Worm (Caenorhabditis elegans): ENCODE results near the gene R107.2.

The R107.2 gene

DNA sequence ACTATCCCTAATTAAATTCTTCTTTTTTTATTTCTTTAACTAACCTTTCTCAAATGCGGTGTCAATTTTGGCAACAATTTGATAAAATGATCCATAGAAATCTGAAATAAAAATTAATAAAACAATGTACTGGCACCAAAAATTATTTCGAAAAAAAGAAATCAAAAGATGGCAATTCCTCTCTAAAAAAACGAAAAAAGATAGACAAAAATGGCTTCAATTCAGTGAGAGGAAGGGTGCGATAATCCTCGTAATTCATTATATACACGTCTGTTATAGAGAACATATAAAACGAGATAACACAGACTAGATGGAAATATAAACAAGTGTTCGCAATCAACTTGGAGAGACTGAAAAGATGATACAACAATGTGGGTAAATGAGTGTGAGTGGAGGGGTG, at the start of gene R107.2:
Gene R107.2, minus strand, starts transcription at position 101 of the 400 bp plus-strand sequence.
- no peak for TF ChIP-seq T22C8.4 (GFP tag; IDR thresholded peaks at IDR 0.05)

DNA sequence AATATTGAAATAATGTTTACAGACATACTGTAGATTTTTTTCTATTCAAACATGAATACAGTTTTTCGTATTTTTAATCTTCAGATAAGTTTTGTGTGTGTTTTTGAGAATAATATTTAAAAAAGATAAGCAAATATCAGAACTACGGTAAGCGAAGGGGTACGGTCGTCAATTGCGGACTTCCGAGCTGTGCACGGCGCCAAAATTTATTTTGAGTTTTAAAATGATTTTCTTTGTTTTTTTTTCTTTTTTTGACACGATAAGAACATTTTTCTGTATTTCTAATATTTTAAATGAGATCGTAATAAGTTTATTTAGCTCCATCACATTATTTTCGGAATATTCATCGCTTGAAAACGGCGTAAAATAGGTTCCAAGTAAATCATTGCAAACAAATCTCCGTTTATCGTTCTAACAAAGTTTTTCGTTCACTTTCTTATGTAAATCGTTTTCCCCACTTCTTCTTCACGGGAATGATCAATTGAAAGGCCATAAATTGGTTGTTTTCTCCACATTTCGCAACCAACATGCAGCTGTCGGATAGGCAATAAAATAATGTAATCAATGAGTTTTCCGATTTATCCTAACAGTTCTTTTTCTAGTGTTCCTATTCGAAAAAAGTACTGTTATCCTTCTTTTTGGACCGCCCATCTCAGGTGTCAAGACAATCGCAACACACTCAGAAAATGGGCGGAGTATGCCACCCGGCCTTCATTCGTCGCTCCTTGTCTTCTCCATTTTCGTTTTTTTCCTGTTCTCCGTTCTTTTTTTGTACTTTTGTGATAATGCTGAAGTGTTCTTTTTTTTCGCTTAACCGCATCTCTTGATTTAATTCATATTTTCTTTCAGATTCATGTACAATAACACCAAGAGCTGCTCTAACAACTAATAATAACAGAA, 45.9 kb upstream of the R107.2 start, which contains the start of gene glp-1:
Gene glp-1, plus strand, starts transcription at position 850 of the 900 bp plus-strand sequence.
- TF ChIP-seq klf-2 (GFP tag; conservative IDR thresholded peaks at IDR 0.05) (no peak), T22C8.4 (GFP tag; IDR thresholded peaks at IDR 0.05) (no peak), tab-1 (GFP tag; IDR thresholded peaks at IDR 0.05) (no peak), ztf-29 (GFP tag; IDR thresholded peaks at IDR 0.05) (no peak), med-1 (GFP tag; optimal IDR thresholded peaks at IDR 0.05; ENCODE audit: insufficient read depth) (no peak), ref-1 (GFP tag; conservative IDR thresholded peaks at IDR 0.05) (no peak), cog-1 (tag; optimal IDR thresholded peaks at IDR 0.05) (no peak), ztf-23 (GFP tag; IDR thresholded peaks at IDR 0.05) (no peak), flt-1 (GFP tag; IDR thresholded peaks at IDR 0.05) (no peak)

DNA sequence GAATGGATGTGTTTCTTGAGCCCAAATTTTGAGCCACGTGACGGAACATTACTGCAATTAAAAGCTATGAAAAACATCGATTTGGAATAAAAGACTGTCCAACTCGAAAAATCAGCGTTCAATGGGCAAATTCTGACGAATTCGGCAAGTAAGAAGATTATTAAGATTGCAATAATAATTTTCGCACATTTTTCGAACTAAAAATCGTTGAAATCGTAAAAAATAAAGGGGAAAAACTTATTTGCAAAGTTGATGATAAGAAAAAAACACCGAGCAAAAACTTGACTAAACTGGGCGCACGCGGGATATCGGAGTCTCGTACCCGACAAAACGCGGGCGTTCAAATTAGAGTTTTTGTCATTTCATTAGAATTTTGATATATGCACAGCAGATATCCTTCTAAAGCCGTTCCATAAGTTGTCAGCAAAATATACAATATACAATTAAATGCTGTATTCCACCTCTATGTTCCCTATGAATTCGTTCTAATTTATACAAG, 43.6 kb upstream of the R107.2 start, which contains the start of the genes mccc-2 and mrpl-44:
Gene mccc-2, minus strand, starts transcription at position 51 of the 499 bp plus-strand sequence.
Gene mrpl-44, minus strand, starts transcription at position 51 of the 499 bp plus-strand sequence.
- TF ChIP-seq cog-1 (tag; optimal IDR thresholded peaks at IDR 0.05) = no peak
- TF ChIP-seq flt-1 (GFP tag; IDR thresholded peaks at IDR 0.05) = no peak
- TF ChIP-seq tab-1 (GFP tag; IDR thresholded peaks at IDR 0.05) = no peak

DNA sequence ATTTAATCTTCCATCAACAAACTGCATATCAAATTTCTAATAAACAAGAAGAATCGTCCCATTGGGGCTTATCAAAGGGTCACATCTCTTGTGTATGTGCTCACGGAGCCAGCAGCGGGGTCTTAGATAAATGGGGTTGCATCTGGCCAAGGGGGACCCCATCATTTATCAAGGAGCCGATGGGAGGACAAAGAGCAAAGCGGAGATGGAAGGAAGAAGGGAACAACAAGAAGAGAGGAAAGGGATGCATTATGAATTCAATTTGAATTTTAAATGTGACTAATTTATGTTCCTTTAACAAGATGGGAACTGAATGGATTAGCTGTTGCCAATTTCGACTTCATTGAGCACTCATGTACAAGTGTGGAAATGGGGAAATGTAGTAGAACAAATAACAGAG, 38.6 kb upstream of the R107.2 start:
- 0 out of 2 replicates have a peak, but pooled peaks have one; percentile 33 for TF ChIP-seq ztf-23 (GFP tag; IDR thresholded peaks at IDR 0.05)
- TF ChIP-seq klf-2 (GFP tag; conservative IDR thresholded peaks at IDR 0.05) = no peak
- no peak for TF ChIP-seq tab-1 (GFP tag; IDR thresholded peaks at IDR 0.05)

DNA sequence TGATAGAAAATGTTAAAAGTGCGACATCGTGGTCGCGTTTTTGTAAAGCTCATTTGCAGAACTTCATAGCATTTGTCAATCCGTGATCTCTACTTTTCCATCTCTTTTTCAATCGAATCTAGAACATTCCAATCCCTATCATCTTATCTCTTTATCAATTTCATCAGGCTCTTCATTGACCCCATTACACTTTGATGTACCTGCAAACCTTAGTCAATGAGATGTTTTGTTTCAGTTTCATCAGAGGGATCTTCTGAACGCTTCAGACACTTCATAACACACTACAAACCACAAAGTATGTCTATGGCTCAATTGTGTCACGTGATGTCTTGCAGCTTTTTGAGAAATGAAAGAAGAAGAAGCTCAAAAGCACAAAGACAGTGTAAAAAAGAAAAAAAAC, 37.4 kb upstream of the R107.2 start:
- no peak for TF ChIP-seq ztf-23 (GFP tag; IDR thresholded peaks at IDR 0.05)
- no peak for TF ChIP-seq ztf-29 (GFP tag; IDR thresholded peaks at IDR 0.05)
- no peak for TF ChIP-seq flt-1 (GFP tag; IDR thresholded peaks at IDR 0.05)
- TF ChIP-seq cog-1 (tag; optimal IDR thresholded peaks at IDR 0.05) = no peak
- TF ChIP-seq ref-1 (GFP tag; conservative IDR thresholded peaks at IDR 0.05) = no peak
- no peak for TF ChIP-seq T22C8.4 (GFP tag; IDR thresholded peaks at IDR 0.05)
- TF ChIP-seq tab-1 (GFP tag; IDR thresholded peaks at IDR 0.05) = no peak
- TF ChIP-seq klf-2 (GFP tag; conservative IDR thresholded peaks at IDR 0.05) = no peak
- no peak for TF ChIP-seq med-1 (GFP tag; optimal IDR thresholded peaks at IDR 0.05; ENCODE audit: insufficient read depth)

DNA sequence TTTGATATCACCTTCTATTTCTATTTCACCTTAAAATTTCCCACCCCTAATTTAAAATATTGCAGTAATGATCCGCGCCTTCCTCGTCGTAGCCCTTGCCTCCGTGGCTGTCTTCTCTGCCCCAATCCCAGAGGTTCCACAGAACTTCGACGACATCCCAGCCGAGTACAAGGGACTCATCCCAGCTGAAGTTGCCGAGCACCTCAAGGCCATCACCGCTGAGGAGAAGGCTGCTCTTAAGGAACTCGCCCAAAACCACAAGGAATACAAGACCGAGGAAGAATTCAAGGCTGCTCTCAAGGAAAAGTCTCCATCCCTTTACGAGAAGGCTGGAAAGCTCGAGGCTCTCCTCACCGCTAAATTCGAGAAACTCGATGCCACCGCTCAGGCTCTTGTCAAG, 36.0 kb upstream of the R107.2 start, which contains the start of gene far-2:
Gene far-2, plus strand, starts transcription at position 66 of the 400 bp plus-strand sequence.
- TF ChIP-seq ztf-29 (GFP tag; IDR thresholded peaks at IDR 0.05) = no peak
- TF ChIP-seq tab-1 (GFP tag; IDR thresholded peaks at IDR 0.05) = no peak

DNA sequence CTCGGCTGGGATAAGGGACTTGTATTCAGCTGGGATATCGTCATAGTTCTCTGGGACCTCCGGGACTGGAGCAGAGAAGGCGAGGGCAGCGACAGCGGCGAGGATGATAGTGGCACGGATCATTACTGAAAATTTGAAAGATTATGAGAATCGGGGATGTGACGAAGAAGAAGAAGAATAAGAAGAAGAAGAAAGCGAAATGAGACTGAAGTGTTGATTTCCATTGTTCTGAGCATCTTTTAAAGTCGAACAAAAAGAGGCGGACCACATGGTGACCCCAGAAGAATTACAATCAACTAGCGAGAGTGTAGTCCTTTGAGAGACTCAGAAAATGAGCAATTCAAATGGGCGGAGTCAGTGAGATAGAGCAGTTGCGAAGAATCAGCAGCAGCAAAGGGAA, 35.3 kb upstream of the R107.2 start, which contains the start of gene far-1:
Gene far-1, minus strand, starts transcription at position 125 of the 400 bp plus-strand sequence.
- TF ChIP-seq ref-1 (GFP tag; conservative IDR thresholded peaks at IDR 0.05) (no peak), klf-2 (GFP tag; conservative IDR thresholded peaks at IDR 0.05) (no peak), flt-1 (GFP tag; IDR thresholded peaks at IDR 0.05) (no peak), T22C8.4 (GFP tag; IDR thresholded peaks at IDR 0.05) (no peak), ztf-23 (GFP tag; IDR thresholded peaks at IDR 0.05) (no peak), tab-1 (GFP tag; IDR thresholded peaks at IDR 0.05) (no peak), cog-1 (tag; optimal IDR thresholded peaks at IDR 0.05) (no peak), med-1 (GFP tag; optimal IDR thresholded peaks at IDR 0.05; ENCODE audit: insufficient read depth) (no peak), ztf-29 (GFP tag; IDR thresholded peaks at IDR 0.05) (no peak)

DNA sequence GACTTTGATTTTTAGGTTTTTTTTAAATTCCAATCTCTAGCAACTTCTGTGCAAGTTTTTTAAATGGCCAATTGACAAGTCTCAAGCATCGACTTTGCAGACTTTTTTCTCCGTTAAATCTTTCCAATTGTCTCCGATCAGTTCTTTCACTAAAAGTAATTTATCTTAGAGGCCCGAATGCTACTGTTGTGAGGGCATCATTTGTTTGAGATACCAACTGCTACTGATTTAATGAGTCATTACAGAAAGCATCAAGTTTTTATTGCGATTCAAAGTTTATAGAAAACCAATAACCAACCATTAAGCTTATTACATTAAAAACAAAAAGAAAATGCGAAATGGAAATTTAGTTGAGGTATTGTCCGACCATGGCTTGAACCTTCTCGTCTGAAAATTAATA, 34.4 kb upstream of the R107.2 start:
- TF ChIP-seq cog-1 (tag; optimal IDR thresholded peaks at IDR 0.05) (no peak), ztf-29 (GFP tag; IDR thresholded peaks at IDR 0.05) (no peak), tab-1 (GFP tag; IDR thresholded peaks at IDR 0.05) (no peak), ztf-23 (GFP tag; IDR thresholded peaks at IDR 0.05) (no peak), klf-2 (GFP tag; conservative IDR thresholded peaks at IDR 0.05) (no peak), T22C8.4 (GFP tag; IDR thresholded peaks at IDR 0.05) (no peak), flt-1 (GFP tag; IDR thresholded peaks at IDR 0.05) (no peak), med-1 (GFP tag; optimal IDR thresholded peaks at IDR 0.05; ENCODE audit: insufficient read depth) (no peak), ref-1 (GFP tag; conservative IDR thresholded peaks at IDR 0.05) (no peak)

DNA sequence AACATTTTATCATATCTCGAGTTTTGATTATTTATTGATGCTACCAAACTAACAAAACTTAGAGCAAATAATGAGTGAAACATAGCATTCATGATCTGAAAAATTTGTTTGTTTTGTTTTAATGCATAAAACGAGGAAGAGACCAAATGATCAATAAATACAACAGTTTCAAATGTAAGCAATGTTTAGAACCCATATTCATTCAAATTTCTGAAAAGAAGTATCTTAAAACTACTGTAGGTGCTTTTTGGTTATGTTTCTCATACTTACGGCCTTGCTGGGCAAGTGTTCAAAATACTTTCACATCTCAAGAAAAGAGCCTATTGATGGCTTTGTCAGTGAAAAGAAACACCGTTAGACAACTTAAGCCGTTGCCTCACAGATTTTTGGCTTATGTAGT, 32.0 kb upstream of the R107.2 start, which contains the start of gene F02A9.1:
Gene F02A9.1, minus strand, starts transcription at position 101 of the 400 bp plus-strand sequence.
- TF ChIP-seq med-1 (GFP tag; optimal IDR thresholded peaks at IDR 0.05; ENCODE audit: insufficient read depth) = no peak
- no peak for TF ChIP-seq tab-1 (GFP tag; IDR thresholded peaks at IDR 0.05)
- no peak for TF ChIP-seq klf-2 (GFP tag; conservative IDR thresholded peaks at IDR 0.05)
- TF ChIP-seq ztf-23 (GFP tag; IDR thresholded peaks at IDR 0.05) = no peak
- no peak for TF ChIP-seq flt-1 (GFP tag; IDR thresholded peaks at IDR 0.05)
- TF ChIP-seq T22C8.4 (GFP tag; IDR thresholded peaks at IDR 0.05) = no peak
- no peak for TF ChIP-seq cog-1 (tag; optimal IDR thresholded peaks at IDR 0.05)
- TF ChIP-seq ztf-29 (GFP tag; IDR thresholded peaks at IDR 0.05) = no peak
- no peak for TF ChIP-seq ref-1 (GFP tag; conservative IDR thresholded peaks at IDR 0.05)

DNA sequence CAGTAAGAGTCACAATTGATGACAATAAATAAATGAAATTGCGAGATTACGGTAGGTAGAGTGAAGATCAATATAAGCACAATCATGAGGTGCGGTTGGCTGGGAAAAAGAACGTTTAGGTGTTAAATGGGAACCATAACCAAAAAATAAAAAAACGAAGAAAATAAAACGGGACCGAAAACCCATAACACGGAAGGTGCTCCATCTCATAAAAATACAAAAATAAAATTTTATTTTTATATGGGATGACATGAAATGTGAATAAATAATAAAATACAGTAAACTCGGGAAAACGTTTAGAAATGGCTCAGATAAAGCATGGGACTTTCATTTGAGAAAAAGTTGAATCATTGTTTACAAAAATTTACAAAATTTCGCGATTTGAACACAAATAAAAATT, 29.8 kb upstream of the R107.2 start, which contains the start of gene F02A9.7:
Gene F02A9.7, minus strand, starts transcription at position 101 of the 400 bp plus-strand sequence.
- TF ChIP-seq ztf-23 (GFP tag; IDR thresholded peaks at IDR 0.05) = no peak
- TF ChIP-seq ztf-29 (GFP tag; IDR thresholded peaks at IDR 0.05) = no peak

Data from whole organism, midembryonic.